Worm (Caenorhabditis elegans) whole organism, late embryonic: ENCODE measurements around the gene fox-1.

Experiments
- C08G9.2 ChIP-seq: sonication (generic microtip); optimal IDR thresholded peaks from 2 replicates; lab custom pipeline; 2016; ENCODE audit warnings: mild to moderate bottlenecking, missing genetic modification characterization, moderate library complexity, missing compliant biosample characterization
- C38D4.7 ChIP-seq: fragments of 200-800 bp; sonication (Bioruptor generic); optimal IDR thresholded peaks from 2 replicates; lab custom pipeline; 2018; ENCODE audit warnings: mild to moderate bottlenecking, missing genetic modification characterization, moderate library complexity, missing compliant biosample characterization
- F13H6.1 ChIP-seq: sonication (generic microtip); optimal IDR thresholded peaks from 2 replicates; lab custom pipeline; 2016; ENCODE audit warnings: missing genetic modification characterization, missing compliant biosample characterization
- K09A11.1 ChIP-seq: sonication (generic microtip); optimal IDR thresholded peaks from 2 replicates; lab custom pipeline; 2017; ENCODE audit warnings: antibody characterized with exemption, mild to moderate bottlenecking, missing genetic modification characterization, missing compliant biosample characterization; ENCODE audit not compliant: insufficient read depth
- ahr-1 ChIP-seq: sonication (generic microtip); optimal IDR thresholded peaks from 2 replicates; lab custom pipeline; 2016; ENCODE audit warnings: missing genetic modification characterization, missing compliant biosample characterization
- ceh-14 ChIP-seq: sonication (generic microtip); optimal IDR thresholded peaks from 2 replicates; lab custom pipeline; 2016; ENCODE audit warnings: missing genotype, missing genetic modification characterization, missing compliant biosample characterization
- ceh-18 ChIP-seq: sonication (generic microtip); optimal IDR thresholded peaks from 2 replicates; lab custom pipeline; 2016; ENCODE audit warnings: missing genetic modification characterization, missing compliant biosample characterization
- ceh-19 ChIP-seq: fragments of 200-800 bp; sonication (Bioruptor generic); optimal IDR thresholded peaks from 2 replicates; lab custom pipeline; 2018; ENCODE audit warnings: mild to moderate bottlenecking, missing genetic modification characterization, missing compliant biosample characterization
- ceh-2 ChIP-seq: sonication (generic microtip); optimal IDR thresholded peaks from 2 replicates; lab custom pipeline; 2016; ENCODE audit warnings: missing genotype, missing genetic modification characterization, missing compliant biosample characterization
- ceh-24 ChIP-seq: sonication (generic microtip); optimal IDR thresholded peaks from 2 replicates; lab custom pipeline; 2016; ENCODE audit warnings: mild to moderate bottlenecking, missing genetic modification characterization, missing compliant biosample characterization
- ceh-30 ChIP-seq: fragments of 150-350 bp; optimal IDR thresholded peaks from 2 replicates; lab custom pipeline; 2014; ENCODE audit warnings: missing biosample characterization, missing genetic modification characterization
- ceh-31 ChIP-seq: sonication (generic microtip); optimal IDR thresholded peaks from 2 replicates; lab custom pipeline; 2016; ENCODE audit warnings: missing genetic modification characterization, missing compliant biosample characterization
- ceh-34 ChIP-seq: sonication (generic microtip); optimal IDR thresholded peaks from 2 replicates; lab custom pipeline; 2016; ENCODE audit warnings: mild to moderate bottlenecking, missing genetic modification characterization, missing compliant biosample characterization
- ceh-45 ChIP-seq: fragments of 200-800 bp; sonication (Bioruptor generic); IDR thresholded peaks from 2 replicates; pipeline ENCODE4 v1.3.6; 2022; ENCODE audit warnings: missing genetic modification reagents, missing genetic modification characterization, missing compliant biosample characterization
- ceh-48 ChIP-seq: sonication (generic microtip); optimal IDR thresholded peaks from 2 replicates; lab custom pipeline; 2016; ENCODE audit warnings: missing genetic modification characterization, inconsistent platforms, missing compliant biosample characterization
- ceh-6 ChIP-seq: fragments of 200-800 bp; sonication (Bioruptor generic); optimal IDR thresholded peaks from 2 replicates; lab custom pipeline; 2018; ENCODE audit warnings: mild to moderate bottlenecking, missing genetic modification characterization, missing compliant biosample characterization
- che-1 ChIP-seq: sonication (generic microtip); optimal IDR thresholded peaks from 2 replicates; lab custom pipeline; 2016; ENCODE audit warnings: mild to moderate bottlenecking, missing genetic modification characterization, missing compliant biosample characterization
- dmd-4 ChIP-seq: sonication (generic microtip); optimal IDR thresholded peaks from 2 replicates; lab custom pipeline; 2016; ENCODE audit warnings: borderline replicate concordance, missing genetic modification characterization, missing compliant biosample characterization
- dve-1 ChIP-seq: sonication (generic microtip); optimal IDR thresholded peaks from 2 replicates; lab custom pipeline; 2017; ENCODE audit warnings: antibody characterized with exemption, mild to moderate bottlenecking, missing genetic modification characterization, missing compliant biosample characterization
- elt-4 ChIP-seq: sonication (generic microtip); optimal IDR thresholded peaks from 2 replicates; lab custom pipeline; 2016; ENCODE audit warnings: missing genetic modification characterization, missing compliant biosample characterization
- eyg-1 ChIP-seq: sonication (generic microtip); optimal IDR thresholded peaks from 2 replicates; lab custom pipeline; 2016; ENCODE audit warnings: missing genotype, missing genetic modification characterization, missing compliant biosample characterization
- fkh-10 ChIP-seq: fragments of 150-350 bp; optimal IDR thresholded peaks from 2 replicates; lab custom pipeline; 2014; ENCODE audit warnings: missing biosample characterization, missing genetic modification reagents, missing genetic modification characterization
- fkh-6 ChIP-seq: sonication (generic microtip); optimal IDR thresholded peaks from 2 replicates; lab custom pipeline; 2016; ENCODE audit warnings: missing genetic modification characterization, missing compliant biosample characterization
- hlh-13 ChIP-seq: fragments of 200-800 bp; sonication (Bioruptor generic); optimal IDR thresholded peaks from 2 replicates; lab custom pipeline; 2018; ENCODE audit warnings: mild to moderate bottlenecking, missing genetic modification characterization, missing compliant biosample characterization
- hlh-30 ChIP-seq: sonication (generic microtip); optimal IDR thresholded peaks from 2 replicates; lab custom pipeline; 2017; ENCODE audit warnings: antibody characterized with exemption, missing genetic modification characterization, missing compliant biosample characterization; ENCODE audit not compliant: insufficient read depth
- hlh-8 ChIP-seq: sonication (generic microtip); optimal IDR thresholded peaks from 2 replicates; lab custom pipeline; 2016; ENCODE audit warnings: missing genotype, missing genetic modification characterization, missing compliant biosample characterization
- lim-6 ChIP-seq: sonication (generic microtip); optimal IDR thresholded peaks from 2 replicates; lab custom pipeline; 2016; ENCODE audit warnings: missing genetic modification characterization, missing compliant biosample characterization
- madf-2 ChIP-seq: sonication (generic microtip); optimal IDR thresholded peaks from 2 replicates; lab custom pipeline; 2017; ENCODE audit warnings: missing genetic modification characterization, missing compliant biosample characterization
- nfya-1 ChIP-seq: sonication (generic microtip); optimal IDR thresholded peaks from 2 replicates; lab custom pipeline; 2017; ENCODE audit warnings: missing genetic modification characterization, mild to moderate bottlenecking, missing compliant biosample characterization, antibody characterized with exemption, moderate library complexity
- nhr-11 ChIP-seq: fragments of 150-350 bp; optimal IDR thresholded peaks from 2 replicates; lab custom pipeline; 2014; ENCODE audit warnings: missing biosample characterization, missing genetic modification characterization
- npax-4 ChIP-seq: sonication (generic microtip); optimal IDR thresholded peaks from 2 replicates; lab custom pipeline; 2016; ENCODE audit warnings: missing genetic modification characterization, missing compliant biosample characterization
- pag-3 ChIP-seq: sonication (generic microtip); optimal IDR thresholded peaks from 2 replicates; lab custom pipeline; 2016; ENCODE audit warnings: missing compliant biosample characterization, missing genetic modification characterization, borderline replicate concordance
- pat-9 ChIP-seq: fragments of 200-800 bp; sonication (Bioruptor generic); optimal IDR thresholded peaks from 2 replicates; lab custom pipeline; 2018; ENCODE audit warnings: mild to moderate bottlenecking, missing genetic modification characterization, moderate library complexity, missing compliant biosample characterization
- pax-1 ChIP-seq: fragments of 150-350 bp; optimal IDR thresholded peaks from 2 replicates; lab custom pipeline; 2014; ENCODE audit warnings: missing biosample characterization, missing genetic modification characterization
- pha-2 ChIP-seq: sonication (generic microtip); optimal IDR thresholded peaks from 2 replicates; lab custom pipeline; 2017; ENCODE audit warnings: mild to moderate bottlenecking, missing genetic modification characterization, missing compliant biosample characterization
- pha-4 ChIP-seq: fragments of 150-350 bp; optimal IDR thresholded peaks from 2 replicates; lab custom pipeline; 2018; ENCODE audit warnings: missing biosample characterization, missing genetic modification reagents, missing genetic modification characterization
- pqm-1 ChIP-seq: sonication (generic microtip); optimal IDR thresholded peaks from 2 replicates; lab custom pipeline; 2016; ENCODE audit warnings: missing genetic modification characterization, missing compliant biosample characterization
- pros-1 ChIP-seq: fragments of 150-350 bp; optimal IDR thresholded peaks from 2 replicates; lab custom pipeline; 2014; ENCODE audit warnings: missing biosample characterization, missing genetic modification reagents, missing genetic modification characterization
- ref-2 ChIP-seq: sonication (generic microtip); optimal IDR thresholded peaks from 2 replicates; lab custom pipeline; 2016; ENCODE audit warnings: missing genetic modification characterization, missing compliant biosample characterization
- sox-2 ChIP-seq: fragments of 200-800 bp; sonication (Bioruptor generic); IDR thresholded peaks from 2 replicates; pipeline ENCODE4 v1.3.6; 2022; ENCODE audit warnings: missing genetic modification reagents, missing genetic modification characterization, missing compliant biosample characterization
- sox-4 ChIP-seq: sonication (generic microtip); optimal IDR thresholded peaks from 2 replicates; lab custom pipeline; 2017; ENCODE audit warnings: mild to moderate bottlenecking, missing genetic modification characterization, inconsistent platforms, missing compliant biosample characterization
- syd-9 ChIP-seq: sonication (generic microtip); optimal IDR thresholded peaks from 2 replicates; lab custom pipeline; 2016; ENCODE audit warnings: mild to moderate bottlenecking, missing genetic modification characterization, moderate library complexity, missing compliant biosample characterization
- tbx-2 ChIP-seq: sonication (generic microtip); optimal IDR thresholded peaks from 2 replicates; lab custom pipeline; 2016; ENCODE audit warnings: missing genetic modification characterization, missing compliant biosample characterization
- ttx-3 ChIP-seq: sonication (generic microtip); optimal IDR thresholded peaks from 2 replicates; lab custom pipeline; 2016; ENCODE audit warnings: missing genetic modification reagents, missing genetic modification characterization, missing compliant biosample characterization
- unc-42 ChIP-seq: sonication (generic microtip); optimal IDR thresholded peaks from 2 replicates; lab custom pipeline; 2016; ENCODE audit warnings: missing genotype, missing genetic modification characterization, missing compliant biosample characterization
- unc-55 ChIP-seq: sonication (generic microtip); optimal IDR thresholded peaks from 2 replicates; lab custom pipeline; 2017; ENCODE audit warnings: missing biosample characterization, missing genetic modification reagents, missing genetic modification characterization
- unc-86 ChIP-seq: sonication (generic microtip); optimal IDR thresholded peaks from 2 replicates; lab custom pipeline; 2016; ENCODE audit warnings: missing genetic modification characterization, missing compliant biosample characterization

Gene fox-1

ce11 chrX:2494296-2494695 is 34.6 kb upstream of the fox-1 start:
- TF ChIP-seq npax-4 (tag; lab: Kevin White, UChicago) (no peak), unc-42 (tag; lab: Kevin White, UChicago) (peak; percentile 60)

ce11 chrX:2493586-2494175 is 34.0 kb upstream of the fox-1 start:
- no peak for TF ChIP-seq ceh-24 (tag; lab: Kevin White, UChicago)
- no peak for TF ChIP-seq ceh-34 (tag; lab: Kevin White, UChicago)
- no peak for TF ChIP-seq syd-9 (tag; lab: Kevin White, UChicago)
- TF ChIP-seq sox-4, result no peak
- no peak for TF ChIP-seq ceh-6 (GFP tag; lab: Kevin White, UChicago)
- TF ChIP-seq hlh-30 (tag; lab: Kevin White, UChicago), result no peak
- no peak for TF ChIP-seq pax-1
- no peak for TF ChIP-seq K09A11.1 (tag; lab: Kevin White, UChicago)
- no peak for TF ChIP-seq ceh-2 (tag; lab: Kevin White, UChicago)
- no peak for TF ChIP-seq ref-2 (tag; lab: Kevin White, UChicago)

ce11 chrX:2488526-2489098 is 28.9 kb upstream of the fox-1 start, which contains the start of gene hid-1:
Gene hid-1 (plus strand): TSS chrX:2489048.
- TF ChIP-seq eyg-1 (tag; lab: Kevin White, UChicago) (no peak), ceh-18 (tag; lab: Kevin White, UChicago) (no peak), unc-86 (peak; percentile 20), C08G9.2 (no peak), syd-9 (tag; lab: Kevin White, UChicago) (no peak), unc-55 (GFP tag; lab: Kevin White, UChicago) (no peak), ceh-34 (tag; lab: Kevin White, UChicago) (no peak), hlh-13 (GFP tag; lab: Kevin White, UChicago) (no peak), madf-2 (tag; lab: Kevin White, UChicago) (no peak), ceh-30 (tag; lab: Kevin White, UChicago) (no peak), che-1 (no peak), dmd-4 (no peak), pha-4 (tag; lab: Kevin White, UChicago) (no peak), ceh-14 (tag; lab: Kevin White, UChicago) (peak; percentile 6), ahr-1 (tag; lab: Kevin White, UChicago) (no peak), C38D4.7 (GFP tag; lab: Kevin White, UChicago) (no peak), ceh-45 (GFP tag; lab: Robert Waterston, UW) (no peak), nfya-1 (tag; lab: Kevin White, UChicago) (peak; percentile 35), pha-2 (tag; lab: Kevin White, UChicago) (no peak), ceh-48 (tag; lab: Kevin White, UChicago) (peak; percentile 76), tbx-2 (tag; lab: Kevin White, UChicago) (peak; percentile 53), ceh-31 (tag; lab: Kevin White, UChicago) (peak; percentile 74), npax-4 (tag; lab: Kevin White, UChicago) (no peak), lim-6 (peak; percentile 16), dve-1 (tag; lab: Kevin White, UChicago) (no peak), fkh-10 (GFP tag; lab: Kevin White, UChicago) (no peak), pqm-1 (tag; lab: Kevin White, UChicago) (no peak), sox-4 (no peak), ceh-19 (GFP tag; lab: Kevin White, UChicago) (no peak), pax-1 (no peak), sox-2 (GFP tag; lab: Robert Waterston, UW) (no peak), F13H6.1 (tag; lab: Kevin White, UChicago) (no peak), nhr-11 (tag; lab: Kevin White, UChicago) (no peak), pros-1 (tag; lab: Kevin White, UChicago) (no peak), fkh-6 (tag; lab: Kevin White, UChicago) (no peak), hlh-8 (tag; lab: Kevin White, UChicago) (no peak), pag-3 (tag; lab: Kevin White, UChicago) (no peak), ttx-3 (tag; lab: Kevin White, UChicago) (no peak), elt-4 (no peak), pat-9 (tag; lab: Kevin White, UChicago) (no peak)
